Fruit fly (Drosophila melanogaster): ENCODE results near the gene GCC88.

dm6 chr3R:11231037-11231436, 637 bp upstream of the GCC88 start:
- TF ChIP-seq CG32121 (GFP tag; IDR thresholded peaks at IDR 0.05), result no peak
- no peak for TF ChIP-seq CG13204 (GFP tag; optimal IDR thresholded peaks at IDR 0.05)
- TF ChIP-seq EcR (GFP tag; optimal IDR thresholded peaks at IDR 0.05), result no peak
- no peak for TF ChIP-seq CG8301 (tag; optimal IDR thresholded peaks at IDR 0.05)
- TF ChIP-seq CG10348 (GFP tag; IDR thresholded peaks at IDR 0.05), result no peak
- no peak for TF ChIP-seq CG17806 (tag; optimal IDR thresholded peaks at IDR 0.05)
- TF ChIP-seq D1 (tag; optimal IDR thresholded peaks at IDR 0.05), result no peak
- TF ChIP-seq Pif1A (GFP tag; optimal IDR thresholded peaks at IDR 0.05), result no peak
- TF ChIP-seq CG14655 (GFP tag; optimal IDR thresholded peaks at IDR 0.05), result no peak
- TF ChIP-seq fd96Ca (GFP tag; IDR thresholded peaks at IDR 0.05), result no peak
- TF ChIP-seq CG9948 (tag; optimal IDR thresholded peaks at IDR 0.05), result no peak
- no peak for TF ChIP-seq Ets98B (GFP tag; IDR thresholded peaks at IDR 0.05)

All from whole organism, pupa.